In the genomic region with DNA sequence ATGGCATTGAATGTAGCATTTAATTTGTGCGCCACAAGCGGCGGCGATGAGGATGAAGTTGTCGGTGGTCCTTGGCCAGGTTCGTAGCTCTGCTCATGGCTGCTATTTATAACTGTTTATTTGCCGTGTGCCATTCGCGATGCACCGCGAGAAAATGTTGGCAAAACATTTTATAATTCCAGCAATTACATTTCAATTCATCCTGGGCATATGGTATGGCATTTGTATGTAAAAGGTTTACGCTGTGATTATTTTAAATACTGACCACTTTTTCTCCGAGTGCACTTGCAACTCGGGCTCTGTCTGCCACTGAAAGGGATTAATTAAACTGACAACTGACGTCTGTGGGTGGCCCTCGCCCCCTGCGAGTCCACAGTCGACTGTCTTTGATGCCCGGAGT, we compare ENCODE assay signal across 1 fruit fly cellular context.
TF ChIP-seq lines count a peak whose summit lies in the region.

No protein-coding gene starts in this region.

TF ChIP-seq in whole organism, embryonic, 481 proteins besides CTCF, POLR2A, EP300 and RAD21 (continued from another document and continues in another):
- no peak for TF ChIP-seq CG11723 (GFP tag; optimal IDR thresholded peaks at IDR 0.05; lab: Kevin White, UChicago)
- peak; percentile 21 for TF ChIP-seq Oli (tag; optimal IDR thresholded peaks at IDR 0.05; lab: Kevin White, UChicago)
- peak; percentile 62 for TF ChIP-seq CG2120 (GFP tag; optimal IDR thresholded peaks at IDR 0.05; lab: Kevin White, UChicago)
- TF ChIP-seq CG14667 (GFP tag; IDR thresholded peaks at IDR 0.05; lab: Robert Waterston, UW) = peak; percentile 32; the same call in 1 of the 2 replicates
- TF ChIP-seq CG13624 (GFP tag; optimal IDR thresholded peaks at IDR 0.05; lab: Kevin White, UChicago) = no peak
- no peak for TF ChIP-seq ems (GFP tag; optimal IDR thresholded peaks at IDR 0.05; lab: Kevin White, UChicago)
- TF ChIP-seq CG13424 (tag; optimal IDR thresholded peaks at IDR 0.05; lab: Kevin White, UChicago) = peak; percentile 5
- TF ChIP-seq zfh1 (GFP tag; IDR thresholded peaks at IDR 0.05; lab: Robert Waterston, UW) = peak; percentile 35; the same call in 1 of the 3 replicates
- no peak for TF ChIP-seq ATbp (GFP tag; optimal IDR thresholded peaks at IDR 0.05; lab: Kevin White, UChicago)
- TF ChIP-seq ftz-f1 (GFP tag; optimal IDR thresholded peaks at IDR 0.05; lab: Kevin White, UChicago) = no peak
- no peak for TF ChIP-seq toy (GFP tag; IDR thresholded peaks at IDR 0.05; lab: Robert Waterston, UW)
- TF ChIP-seq Dip3 (GFP tag; optimal IDR thresholded peaks at IDR 0.05; lab: Kevin White, UChicago) = no peak
- TF ChIP-seq nmo (GFP tag; optimal IDR thresholded peaks at IDR 0.05; lab: Kevin White, UChicago) = peak; percentile 14
- no peak for TF ChIP-seq Scr (GFP tag; IDR thresholded peaks at IDR 0.05; lab: Robert Waterston, UW; ENCODE audit: partially characterized antibody)
- peak; percentile 46; the same call in 1 of the 3 replicates for TF ChIP-seq otp (GFP tag; IDR thresholded peaks at IDR 0.05; lab: Robert Waterston, UW)
- TF ChIP-seq mam (GFP tag; optimal IDR thresholded peaks at IDR 0.05; lab: Kevin White, UChicago) = peak; percentile 9
- peak; percentile 54 for TF ChIP-seq bab2 (GFP tag; optimal IDR thresholded peaks at IDR 0.05; lab: Kevin White, UChicago)
- TF ChIP-seq dmrt99B (tag; optimal IDR thresholded peaks at IDR 0.05; lab: Kevin White, UChicago) = peak; percentile 44
- TF ChIP-seq HHEX (GFP tag; optimal IDR thresholded peaks at IDR 0.05; lab: Kevin White, UChicago) = peak; percentile 1
- TF ChIP-seq bcd (GFP tag; optimal IDR thresholded peaks at IDR 0.05; lab: Kevin White, UChicago) = peak; percentile 18
- TF ChIP-seq HmgD (GFP tag; optimal IDR thresholded peaks at IDR 0.05; lab: Kevin White, UChicago) = no peak
- no peak for TF ChIP-seq CG10565 (GFP tag; optimal IDR thresholded peaks at IDR 0.05; lab: Kevin White, UChicago)
- TF ChIP-seq sens (GFP tag; lab: Kevin White, UChicago) = peak; percentile 82
- TF ChIP-seq CG11695 (GFP tag; IDR thresholded peaks at IDR 0.05; lab: Robert Waterston, UW) = 0 out of 3 replicates have a peak, but pooled peaks have one; percentile 13
- no peak for TF ChIP-seq prd (optimal IDR thresholded peaks at IDR 0.05; lab: Kevin White, UChicago)
- peak; percentile 71 for TF ChIP-seq prd (GFP tag; IDR thresholded peaks at IDR 0.05; lab: Robert Waterston, UW)
- peak; percentile 54 for TF ChIP-seq Ptx1 (GFP tag; IDR thresholded peaks at IDR 0.05; lab: Robert Waterston, UW)
- no peak for TF ChIP-seq CG9817 (tag; optimal IDR thresholded peaks at IDR 0.05; lab: Kevin White, UChicago)
- peak; percentile 42 for TF ChIP-seq CG9932 (GFP tag; IDR thresholded peaks at IDR 0.05; lab: Robert Waterston, UW)
- peak in 1 of 2 experiments; percentile 29 for TF ChIP-seq bsh (GFP tag; optimal IDR thresholded peaks at IDR 0.05; lab: Kevin White, UChicago)
- peak; percentile 53; the same call in 1 of the 3 replicates for TF ChIP-seq CG34422 (GFP tag; IDR thresholded peaks at IDR 0.05; lab: Robert Waterston, UW)
- TF ChIP-seq CG7839 (tag; optimal IDR thresholded peaks at IDR 0.05; lab: Kevin White, UChicago) = peak; percentile 31
- TF ChIP-seq CG1233 (GFP tag; optimal IDR thresholded peaks at IDR 0.05; lab: Kevin White, UChicago) = no peak
- TF ChIP-seq oc (tag; optimal IDR thresholded peaks at IDR 0.05; lab: Kevin White, UChicago) = no peak
- no peak for TF ChIP-seq CG1792 (GFP tag; optimal IDR thresholded peaks at IDR 0.05; lab: Kevin White, UChicago)
- peak; percentile 43; the same call in 1 of the 2 replicates for TF ChIP-seq H2.0 (GFP tag; IDR thresholded peaks at IDR 0.05; lab: Robert Waterston, UW)
- TF ChIP-seq jumu (GFP tag; optimal IDR thresholded peaks at IDR 0.05; lab: Kevin White, UChicago) = no peak
- TF ChIP-seq CG30020 (tag; optimal IDR thresholded peaks at IDR 0.05; lab: Kevin White, UChicago) = no peak
- TF ChIP-seq Aef1 (GFP tag; IDR thresholded peaks at IDR 0.05; lab: Robert Waterston, UW) = peak; percentile 39; the same call in 2 of the 3 replicates
- no peak for TF ChIP-seq CG12236 (GFP tag; optimal IDR thresholded peaks at IDR 0.05; lab: Kevin White, UChicago)
- peak; percentile 35 for TF ChIP-seq CG30403 (GFP tag; optimal IDR thresholded peaks at IDR 0.05; lab: Kevin White, UChicago)
- TF ChIP-seq CG11560 (tag; IDR thresholded peaks at IDR 0.05; lab: Robert Waterston, UW) = no peak
- peak; percentile 62 for TF ChIP-seq CG12769 (tag; optimal IDR thresholded peaks at IDR 0.05; lab: Kevin White, UChicago)
- TF ChIP-seq PHDP (tag; optimal IDR thresholded peaks at IDR 0.05; lab: Kevin White, UChicago) = no peak
- TF ChIP-seq CG6254 (GFP tag; optimal IDR thresholded peaks at IDR 0.05; lab: Kevin White, UChicago) = no peak
- no peak for TF ChIP-seq kah (GFP tag; optimal IDR thresholded peaks at IDR 0.05; lab: Kevin White, UChicago)
- peak; percentile 21 for TF ChIP-seq Blimp-1 (GFP tag; optimal IDR thresholded peaks at IDR 0.05; lab: Kevin White, UChicago)
- peak; percentile 24; the same call in 1 of the 3 replicates for TF ChIP-seq B-H1 (GFP tag; IDR thresholded peaks at IDR 0.05; lab: Robert Waterston, UW)
- TF ChIP-seq dpn (GFP tag; optimal IDR thresholded peaks at IDR 0.05; lab: Kevin White, UChicago) = peak; percentile 24 to 27
- no peak for TF ChIP-seq GATAe (GFP tag; conservative IDR thresholded peaks at IDR 0.05; lab: Robert Waterston, UW)
- TF ChIP-seq croc (GFP tag; conservative IDR thresholded peaks at IDR 0.05; lab: Robert Waterston, UW) = no peak
- TF ChIP-seq CG16813 (GFP tag; IDR thresholded peaks at IDR 0.05; lab: Robert Waterston, UW; ENCODE audit: partially characterized antibody) = no peak
- peak; percentile 47; the same call in 1 of the 3 replicates for TF ChIP-seq Mrtf (GFP tag; IDR thresholded peaks at IDR 0.05; lab: Robert Waterston, UW)
- TF ChIP-seq CG2129 (GFP tag; IDR thresholded peaks at IDR 0.05; lab: Robert Waterston, UW; ENCODE audit: partially characterized antibody) = no peak
- no peak for TF ChIP-seq Jarid2 (GFP tag; optimal IDR thresholded peaks at IDR 0.05; lab: Kevin White, UChicago)
- no peak for TF ChIP-seq CG10462 (GFP tag; optimal IDR thresholded peaks at IDR 0.05; lab: Kevin White, UChicago)
- peak; percentile 36; the same call in 1 of the 2 replicates for TF ChIP-seq lmd (GFP tag; IDR thresholded peaks at IDR 0.05; lab: Robert Waterston, UW)
- TF ChIP-seq CG15269 (tag; optimal IDR thresholded peaks at IDR 0.05; lab: Kevin White, UChicago) = peak; percentile 8
- TF ChIP-seq CG6689 (GFP tag; IDR thresholded peaks at IDR 0.05; lab: Robert Waterston, UW) = peak; percentile 58
- no peak for TF ChIP-seq CG10959 (GFP tag; IDR thresholded peaks at IDR 0.05; lab: Robert Waterston, UW)
- TF ChIP-seq unpg (GFP tag; optimal IDR thresholded peaks at IDR 0.05; lab: Kevin White, UChicago) = peak; percentile 14
- no peak for TF ChIP-seq hkb (optimal IDR thresholded peaks at IDR 0.05; lab: Kevin White, UChicago)
- peak; percentile 65 for TF ChIP-seq hkb (GFP tag; IDR thresholded peaks at IDR 0.05; lab: Robert Waterston, UW)
- peak; percentile 64; the same call in 1 of the 3 replicates for TF ChIP-seq ci (GFP tag; IDR thresholded peaks at IDR 0.05; lab: Robert Waterston, UW)
- TF ChIP-seq CG16863 (GFP tag; optimal IDR thresholded peaks at IDR 0.05; lab: Kevin White, UChicago) = no peak
- TF ChIP-seq CG9727 (GFP tag; optimal IDR thresholded peaks at IDR 0.05; lab: Kevin White, UChicago) = peak; percentile 36
- no peak for TF ChIP-seq Ets97D (GFP tag; optimal IDR thresholded peaks at IDR 0.05; lab: Kevin White, UChicago)
- no peak for TF ChIP-seq CG31224 (GFP tag; IDR thresholded peaks at IDR 0.05; lab: Robert Waterston, UW)
- peak; percentile 55 for TF ChIP-seq row (GFP tag; IDR thresholded peaks at IDR 0.05; lab: Robert Waterston, UW)
- peak; percentile 37 for TF ChIP-seq CG2678 (tag; optimal IDR thresholded peaks at IDR 0.05; lab: Kevin White, UChicago)
- TF ChIP-seq CG11093 (GFP tag; IDR thresholded peaks at IDR 0.05; lab: Robert Waterston, UW) = no peak
- no peak for TF ChIP-seq Bgb (GFP tag; IDR thresholded peaks at IDR 0.05; lab: Robert Waterston, UW; ENCODE audit: partially characterized antibody)
- TF ChIP-seq Sry-β (GFP tag; optimal IDR thresholded peaks at IDR 0.05; lab: Kevin White, UChicago) = no peak
- peak; percentile 32 for TF ChIP-seq Xbp1 (GFP tag; optimal IDR thresholded peaks at IDR 0.05; lab: Kevin White, UChicago)
- no peak for TF ChIP-seq CG5245 (GFP tag; optimal IDR thresholded peaks at IDR 0.05; lab: Kevin White, UChicago)
- no peak for TF ChIP-seq CG12299 (tag; optimal IDR thresholded peaks at IDR 0.05; lab: Kevin White, UChicago)
- TF ChIP-seq Meics (GFP tag; optimal IDR thresholded peaks at IDR 0.05; lab: Kevin White, UChicago) = peak; percentile 36
- no peak for TF ChIP-seq CG3065 (GFP tag; optimal IDR thresholded peaks at IDR 0.05; lab: Kevin White, UChicago)
- TF ChIP-seq pho (GFP tag; optimal IDR thresholded peaks at IDR 0.05; lab: Kevin White, UChicago) = no peak
- no peak for TF ChIP-seq CG7963 (GFP tag; IDR thresholded peaks at IDR 0.05; lab: Robert Waterston, UW; ENCODE audit: partially characterized antibody)
- TF ChIP-seq esg (GFP tag; conservative IDR thresholded peaks at IDR 0.05; lab: Robert Waterston, UW) = peak; percentile 44; the same call in 1 of the 2 replicates
- TF ChIP-seq CG1603 (tag; optimal IDR thresholded peaks at IDR 0.05; lab: Kevin White, UChicago) = peak; percentile 59
- no peak for TF ChIP-seq CG32532 (GFP tag; IDR thresholded peaks at IDR 0.05; lab: Robert Waterston, UW)
- peak; percentile 42 for TF ChIP-seq Sox102F (GFP tag; optimal IDR thresholded peaks at IDR 0.05; lab: Kevin White, UChicago)
- peak; percentile 39 for TF ChIP-seq lilli (GFP tag; optimal IDR thresholded peaks at IDR 0.05; lab: Kevin White, UChicago)
- TF ChIP-seq gsb-n (tag; optimal IDR thresholded peaks at IDR 0.05; lab: Kevin White, UChicago) = no peak
- TF ChIP-seq CHES-1-like (GFP tag; optimal IDR thresholded peaks at IDR 0.05; lab: Kevin White, UChicago) = no peak
- TF ChIP-seq CG8944 (GFP tag; optimal IDR thresholded peaks at IDR 0.05; lab: Kevin White, UChicago) = peak; percentile 8
- TF ChIP-seq CG8290 (GFP tag; optimal IDR thresholded peaks at IDR 0.05; lab: Kevin White, UChicago) = no peak
- TF ChIP-seq CG8290 (tag; optimal IDR thresholded peaks at IDR 0.05; lab: Kevin White, UChicago) = peak in 1 of 2 experiments; percentile 66
- TF ChIP-seq CG11456 (GFP tag; IDR thresholded peaks at IDR 0.05; lab: Robert Waterston, UW) = peak; percentile 61; the same call in 1 of the 3 replicates
- no peak for TF ChIP-seq YL-1 (GFP tag; optimal IDR thresholded peaks at IDR 0.05; lab: Kevin White, UChicago)
- TF ChIP-seq CG6813 (GFP tag; optimal IDR thresholded peaks at IDR 0.05; lab: Kevin White, UChicago) = no peak
- TF ChIP-seq CG1602 (GFP tag; optimal IDR thresholded peaks at IDR 0.05; lab: Kevin White, UChicago) = no peak
- peak; percentile 1 to 29 for TF ChIP-seq Pdp1 (GFP tag; optimal IDR thresholded peaks at IDR 0.05; lab: Kevin White, UChicago)
- no peak for TF ChIP-seq crol (GFP tag; IDR thresholded peaks at IDR 0.05; lab: Robert Waterston, UW)
- TF ChIP-seq CG2712 (tag; optimal IDR thresholded peaks at IDR 0.05; lab: Kevin White, UChicago) = peak; percentile 15
- peak; percentile 55; the same call in 1 of the 2 replicates for TF ChIP-seq CG32767 (GFP tag; IDR thresholded peaks at IDR 0.05; lab: Robert Waterston, UW)
- TF ChIP-seq CG4328 (GFP tag; optimal IDR thresholded peaks at IDR 0.05; lab: Kevin White, UChicago) = no peak
- peak; percentile 1 for TF ChIP-seq CG13775 (GFP tag; optimal IDR thresholded peaks at IDR 0.05; lab: Kevin White, UChicago)
- peak; percentile 35 for TF ChIP-seq org-1 (GFP tag; optimal IDR thresholded peaks at IDR 0.05; lab: Kevin White, UChicago)
- no peak for TF ChIP-seq cato (GFP tag; optimal IDR thresholded peaks at IDR 0.05; lab: Kevin White, UChicago; ENCODE audit: borderline replicate concordance)
- TF ChIP-seq zen2 (GFP tag; IDR thresholded peaks at IDR 0.05; lab: Robert Waterston, UW; ENCODE audit: partially characterized antibody) = no peak
- no peak for TF ChIP-seq CG2875 (GFP tag; optimal IDR thresholded peaks at IDR 0.05; lab: Kevin White, UChicago)
- no peak for TF ChIP-seq unc-4 (GFP tag; IDR thresholded peaks at IDR 0.05; lab: Robert Waterston, UW; ENCODE audit: partially characterized antibody)
- no peak for TF ChIP-seq dmrt11E (tag; optimal IDR thresholded peaks at IDR 0.05; lab: Kevin White, UChicago)
- TF ChIP-seq CG7556 (GFP tag; optimal IDR thresholded peaks at IDR 0.05; lab: Kevin White, UChicago) = peak; percentile 21
- TF ChIP-seq mld (GFP tag; IDR thresholded peaks at IDR 0.05; lab: Robert Waterston, UW; ENCODE audit: partially characterized antibody) = no peak
- TF ChIP-seq pnt (GFP tag; optimal IDR thresholded peaks at IDR 0.05; lab: Kevin White, UChicago) = peak; percentile 29
- TF ChIP-seq CG10147 (GFP tag; optimal IDR thresholded peaks at IDR 0.05; lab: Kevin White, UChicago) = no peak
- TF ChIP-seq zfh2 (GFP tag; optimal IDR thresholded peaks at IDR 0.05; lab: Kevin White, UChicago) = peak; percentile 5
- no peak for TF ChIP-seq CG4730 (GFP tag; IDR thresholded peaks at IDR 0.05; lab: Robert Waterston, UW)
- no peak for TF ChIP-seq Sry-δ (GFP tag; optimal IDR thresholded peaks at IDR 0.05; lab: Kevin White, UChicago)
- no peak for TF ChIP-seq repo (GFP tag; optimal IDR thresholded peaks at IDR 0.05; lab: Kevin White, UChicago)
- no peak for TF ChIP-seq Hsf (GFP tag; optimal IDR thresholded peaks at IDR 0.05; lab: Kevin White, UChicago)
- no peak for TF ChIP-seq CkIIα-i1 (GFP tag; IDR thresholded peaks at IDR 0.05; lab: Robert Waterston, UW)
- no peak for TF ChIP-seq CG17361 (GFP tag; IDR thresholded peaks at IDR 0.05; lab: Robert Waterston, UW)
- TF ChIP-seq pros (GFP tag; optimal IDR thresholded peaks at IDR 0.05; lab: Kevin White, UChicago) = no peak
- TF ChIP-seq salm (tag; optimal IDR thresholded peaks at IDR 0.05; lab: Kevin White, UChicago) = no peak
- TF ChIP-seq CG4360 (GFP tag; IDR thresholded peaks at IDR 0.05; lab: Robert Waterston, UW) = no peak
- TF ChIP-seq CG33557 (GFP tag; optimal IDR thresholded peaks at IDR 0.05; lab: Kevin White, UChicago) = no peak
- peak; percentile 11 for TF ChIP-seq caup (GFP tag; optimal IDR thresholded peaks at IDR 0.05; lab: Kevin White, UChicago; ENCODE audit: severe bottlenecking)
- TF ChIP-seq sna (GFP tag; IDR thresholded peaks at IDR 0.05; lab: Robert Waterston, UW; ENCODE audit: partially characterized antibody) = no peak
- TF ChIP-seq lab (GFP tag; optimal IDR thresholded peaks at IDR 0.05; lab: Kevin White, UChicago) = peak; percentile 64
- TF ChIP-seq CG34376 (GFP tag; optimal IDR thresholded peaks at IDR 0.05; lab: Kevin White, UChicago) = no peak
- no peak for TF ChIP-seq klu (GFP tag; IDR thresholded peaks at IDR 0.05; lab: Robert Waterston, UW)
- TF ChIP-seq Vsx1 (GFP tag; optimal IDR thresholded peaks at IDR 0.05; lab: Kevin White, UChicago) = no peak
